Fruit fly (Drosophila melanogaster) whole organism, embryonic: Measurements from ENCODE around the gene Sodq.

Experiments used
- Antp ChIP-seq: fragments of 200-800 bp; sonication (Bioruptor generic); optimal IDR thresholded peaks from 3 replicates; lab custom pipeline; 2016; ENCODE audit warnings: missing biosample characterization, missing genetic modification characterization
- Asciz ChIP-seq: fragments of 200-800 bp; sonication (Bioruptor generic); optimal IDR thresholded peaks from 2 replicates; lab custom pipeline; 2017; ENCODE audit warnings: missing biosample characterization, mild to moderate bottlenecking, missing genetic modification characterization, missing genetic modification reagents
- CG11504 ChIP-seq: fragments of 200-800 bp; sonication (Bioruptor generic); optimal IDR thresholded peaks from 3 replicates; lab custom pipeline; 2019; ENCODE audit warnings: missing biosample characterization, mild to moderate bottlenecking, missing genetic modification characterization, moderate library complexity
- CG12942 ChIP-seq: fragments of 200-800 bp; sonication (Bioruptor generic); optimal IDR thresholded peaks from 3 replicates; lab custom pipeline; 2016; ENCODE audit warnings: missing biosample characterization, missing genetic modification characterization
- CG14710 ChIP-seq: fragments of 200-800 bp; sonication (Bioruptor generic); optimal IDR thresholded peaks from 3 replicates; lab custom pipeline; 2019; ENCODE audit warnings: missing biosample characterization, mild to moderate bottlenecking, missing genetic modification characterization, moderate library complexity
- CG14965 ChIP-seq: fragments of 200-800 bp; sonication (Bioruptor generic); optimal IDR thresholded peaks from 2 replicates; lab custom pipeline; 2016; ENCODE audit warnings: missing biosample characterization, missing genetic modification characterization, borderline replicate concordance
- CG15696 ChIP-seq: fragments of 200-800 bp; sonication (Bioruptor generic); optimal IDR thresholded peaks from 2 replicates; lab custom pipeline; 2019; ENCODE audit warnings: missing biosample characterization, mild to moderate bottlenecking, missing genetic modification characterization, moderate library complexity
- CG1647 ChIP-seq: fragments of 200-800 bp; sonication (Bioruptor generic); optimal IDR thresholded peaks from 3 replicates; lab custom pipeline; 2016; ENCODE audit warnings: missing biosample characterization, missing genetic modification characterization
- CG18619 ChIP-seq: fragments of 200-800 bp; sonication (Bioruptor generic); optimal IDR thresholded peaks from 3 replicates; lab custom pipeline; 2017; ENCODE audit warnings: missing biosample characterization, mild to moderate bottlenecking, missing genetic modification characterization
- CG3065 ChIP-seq: fragments of 200-800 bp; sonication (Bioruptor generic); optimal IDR thresholded peaks from 2 replicates; lab custom pipeline; 2016; ENCODE audit warnings: missing biosample characterization, missing genetic modification characterization
- CG3281 ChIP-seq: fragments of 200-800 bp; sonication (Bioruptor generic); optimal IDR thresholded peaks from 3 replicates; lab custom pipeline; 2017; ENCODE audit warnings: missing biosample characterization, mild to moderate bottlenecking, missing genetic modification characterization
- CG33557 ChIP-seq: fragments of 200-800 bp; sonication (Bioruptor generic); optimal IDR thresholded peaks from 2 replicates; lab custom pipeline; 2019; ENCODE audit warnings: missing biosample characterization, mild to moderate bottlenecking, missing genetic modification characterization, moderate library complexity
- CG4360 ChIP-seq: fragments of 200-800 bp; sonication (Bioruptor generic); IDR thresholded peaks from 2 replicates; pipeline ENCODE4 v1.3.6; 2022; ENCODE audit warnings: missing biosample characterization, missing genetic modification characterization
- CG6854 ChIP-seq: fragments of 200-800 bp; sonication (Bioruptor generic); optimal IDR thresholded peaks from 3 replicates; lab custom pipeline; 2017; ENCODE audit warnings: missing biosample characterization, mild to moderate bottlenecking, missing genetic modification characterization
- CG7357 ChIP-seq: fragments of 200-800 bp; sonication (Bioruptor generic); IDR thresholded peaks from 3 replicates; pipeline ENCODE4 v1.3.6; 2022; ENCODE audit warnings: missing biosample characterization, missing genetic modification characterization
- CG8089 ChIP-seq: fragments of 200-800 bp; sonication (Bioruptor generic); optimal IDR thresholded peaks from 3 replicates; lab custom pipeline; 2016; ENCODE audit warnings: missing biosample characterization, missing genetic modification characterization
- CG8478 ChIP-seq: fragments of >200 bp; optimal IDR thresholded peaks from 2 replicates; lab custom pipeline; 2018
- CG8924 ChIP-seq: fragments of 200-800 bp; optimal IDR thresholded peaks from 3 replicates; lab custom pipeline; 2019; ENCODE audit warnings: missing biosample characterization, mild to moderate bottlenecking, missing genetic modification characterization, moderate library complexity
- CG9727 ChIP-seq: fragments of 200-800 bp; sonication (Bioruptor generic); optimal IDR thresholded peaks from 3 replicates; lab custom pipeline; 2017; ENCODE audit warnings: missing biosample characterization, mild to moderate bottlenecking, missing genetic modification characterization
- Dad ChIP-seq: fragments of 200-800 bp; sonication (Bioruptor generic); optimal IDR thresholded peaks from 3 replicates; lab custom pipeline; 2016; ENCODE audit warnings: missing biosample characterization, missing genetic modification characterization
- ERR ChIP-seq: fragments of 200-800 bp; sonication (Bioruptor generic); optimal IDR thresholded peaks from 2 replicates; lab custom pipeline; 2016; ENCODE audit warnings: missing biosample characterization, missing genetic modification characterization
- Eip74EF ChIP-seq, 2 experiments: fragments of 200-800 bp in 1 of 2; fragments of >200 bp in 1 of 2; sonication (Bioruptor generic) in 1 of 2; optimal IDR thresholded peaks; 2 replicates each; lab custom pipeline; 2017 to 2019; ENCODE audit warnings: missing biosample characterization in 2 of 2, missing genetic modification characterization in 2 of 2, mild to moderate bottlenecking in 1 of 2, moderate library complexity in 1 of 2
- HLHmδ ChIP-seq: fragments of 200-800 bp; sonication (Bioruptor generic); optimal IDR thresholded peaks from 2 replicates; lab custom pipeline; 2018; ENCODE audit warnings: missing biosample characterization, mild to moderate bottlenecking, missing genetic modification characterization, moderate library complexity
- Lhr ChIP-seq: fragments of 200-800 bp; sonication (Bioruptor generic); optimal IDR thresholded peaks from 3 replicates; lab custom pipeline; 2017; ENCODE audit warnings: mild to moderate bottlenecking, missing biosample characterization, missing genetic modification reagents, missing genetic modification characterization
- MTF-1 ChIP-seq: fragments of 200-800 bp; sonication (Bioruptor generic); optimal IDR thresholded peaks from 2 replicates; lab custom pipeline; 2018; ENCODE audit warnings: missing biosample characterization, mild to moderate bottlenecking, missing genetic modification characterization, borderline replicate concordance
- Med ChIP-seq: fragments of 200-800 bp; sonication (Bioruptor generic); peaks from one replicate; lab custom pipeline; 2016; ENCODE audit warnings: missing biosample characterization, missing genetic modification characterization, mild to moderate bottlenecking, inconsistent platforms, moderate library complexity
- NC2β ChIP-seq: fragments of 200-800 bp; sonication (Bioruptor generic); optimal IDR thresholded peaks from 2 replicates; lab custom pipeline; 2016; ENCODE audit warnings: missing biosample characterization, missing genetic modification characterization
- NK7.1 ChIP-seq: fragments of 200-800 bp; sonication (Bioruptor generic); optimal IDR thresholded peaks from 3 replicates; lab custom pipeline; 2016; ENCODE audit warnings: missing biosample characterization, missing genetic modification characterization
- Optix ChIP-seq: fragments of 200-800 bp; sonication (Bioruptor generic); IDR thresholded peaks from 3 replicates; pipeline ENCODE4 v1.3.6; 2022; ENCODE audit warnings: missing biosample characterization, missing genetic modification characterization
- Ravus ChIP-seq: fragments of 200-800 bp; sonication (Bioruptor generic); IDR thresholded peaks from 2 replicates; pipeline ENCODE4 v1.3.6; 2022; ENCODE audit warnings: missing biosample characterization, missing genetic modification characterization
- Sry-β ChIP-seq: fragments of 200-800 bp; sonication (Bioruptor generic); optimal IDR thresholded peaks from 2 replicates; lab custom pipeline; 2018; ENCODE audit warnings: missing biosample characterization, mild to moderate bottlenecking, missing genetic modification characterization, moderate library complexity
- Xrp1 ChIP-seq: fragments of 200-800 bp; sonication (Bioruptor generic); IDR thresholded peaks from 2 replicates; pipeline ENCODE4 v1.3.6; 2022; ENCODE audit warnings: missing biosample characterization, missing genetic modification characterization
- chif ChIP-seq, 2 experiments: fragments of 200-800 bp; sonication (Bioruptor generic); optimal IDR thresholded peaks; 3 replicates each; lab custom pipeline; 2016; ENCODE audit warnings: missing biosample characterization in 2 of 2, missing genetic modification characterization in 2 of 2
- chinmo ChIP-seq: fragments of 200-800 bp; sonication (Bioruptor generic); IDR thresholded peaks from 4 replicates; pipeline ENCODE4 v1.3.6; 2022; ENCODE audit warnings: missing biosample characterization, missing genetic modification characterization; ENCODE audit not compliant: partially characterized antibody
- chn ChIP-seq: fragments of 200-800 bp; sonication (Bioruptor generic); optimal IDR thresholded peaks from 2 replicates; lab custom pipeline; 2016; ENCODE audit warnings: missing biosample characterization, missing genetic modification characterization
- ci ChIP-seq: fragments of 200-800 bp; sonication (Bioruptor generic); IDR thresholded peaks from 3 replicates; pipeline ENCODE4 v1.3.6; 2022; ENCODE audit warnings: missing biosample characterization, missing genetic modification characterization
- crp ChIP-seq, 2 experiments: fragments of 200-800 bp; sonication (Bioruptor generic); optimal IDR thresholded peaks; 2 replicates in 1 of 2; 3 replicates in 1 of 2; lab custom pipeline; 2017; ENCODE audit warnings: missing biosample characterization in 2 of 2, missing genetic modification characterization in 2 of 2, mild to moderate bottlenecking in 1 of 2, moderate library complexity in 1 of 2
- fd102C ChIP-seq: fragments of 200-800 bp; sonication (Bioruptor generic); optimal IDR thresholded peaks from 2 replicates; lab custom pipeline; 2018; ENCODE audit warnings: missing biosample characterization, mild to moderate bottlenecking, missing genetic modification characterization, moderate library complexity
- nau ChIP-seq: fragments of 200-800 bp; sonication (Bioruptor generic); optimal IDR thresholded peaks from 3 replicates; lab custom pipeline; 2017; ENCODE audit warnings: missing biosample characterization, mild to moderate bottlenecking, missing genetic modification characterization, missing genetic modification reagents
- pnt ChIP-seq: fragments of 200-800 bp; sonication (Bioruptor generic); optimal IDR thresholded peaks from 3 replicates; lab custom pipeline; 2016; ENCODE audit warnings: missing biosample characterization, missing genetic modification characterization
- run ChIP-seq: fragments of 200-800 bp; sonication (Bioruptor generic); optimal IDR thresholded peaks from 3 replicates; lab custom pipeline; 2018; ENCODE audit warnings: missing biosample characterization, mild to moderate bottlenecking, missing genetic modification characterization
- schlank ChIP-seq: fragments of 200-800 bp; sonication (Bioruptor generic); optimal IDR thresholded peaks from 2 replicates; lab custom pipeline; 2018; ENCODE audit warnings: missing biosample characterization, mild to moderate bottlenecking, missing genetic modification characterization
- sima ChIP-seq: fragments of 200-800 bp; sonication (Bioruptor generic); optimal IDR thresholded peaks from 2 replicates; lab custom pipeline; 2016; ENCODE audit warnings: missing biosample characterization, missing genetic modification characterization
- so ChIP-seq: fragments of 200-800 bp; sonication (Bioruptor generic); IDR thresholded peaks from 3 replicates; pipeline ENCODE4 v1.3.6; 2022; ENCODE audit warnings: missing biosample characterization, missing genetic modification characterization
- tin ChIP-seq: fragments of 200-800 bp; sonication (Bioruptor generic); optimal IDR thresholded peaks from 3 replicates; lab custom pipeline; 2016; ENCODE audit warnings: missing biosample characterization, missing genetic modification characterization
- trh ChIP-seq: fragments of 200-800 bp; sonication (Bioruptor generic); optimal IDR thresholded peaks from 2 replicates; lab custom pipeline; 2016; ENCODE audit warnings: missing biosample characterization, missing genetic modification characterization
- twi ChIP-seq: fragments of 200-800 bp; optimal IDR thresholded peaks from 2 replicates; lab custom pipeline; 2019; ENCODE audit warnings: missing biosample characterization, mild to moderate bottlenecking, missing genetic modification characterization, moderate library complexity
- yki ChIP-seq: fragments of >200 bp; optimal IDR thresholded peaks from 3 replicates; lab custom pipeline; 2018
- zen ChIP-seq: fragments of 200-800 bp; sonication (Bioruptor generic); optimal IDR thresholded peaks from 3 replicates; lab custom pipeline; 2018; ENCODE audit warnings: missing biosample characterization, mild to moderate bottlenecking, missing genetic modification characterization, moderate library complexity
- zen2 ChIP-seq: fragments of 200-800 bp; sonication (Bioruptor generic); IDR thresholded peaks from 3 replicates; pipeline ENCODE4 v1.3.6; 2022; ENCODE audit warnings: missing biosample characterization, missing genetic modification characterization; ENCODE audit not compliant: partially characterized antibody
- zfh2 ChIP-seq: fragments of 200-800 bp; sonication (Bioruptor generic); optimal IDR thresholded peaks from 2 replicates; lab custom pipeline; 2016; ENCODE audit warnings: missing biosample characterization, missing genetic modification characterization

The Sodq gene

DNA sequence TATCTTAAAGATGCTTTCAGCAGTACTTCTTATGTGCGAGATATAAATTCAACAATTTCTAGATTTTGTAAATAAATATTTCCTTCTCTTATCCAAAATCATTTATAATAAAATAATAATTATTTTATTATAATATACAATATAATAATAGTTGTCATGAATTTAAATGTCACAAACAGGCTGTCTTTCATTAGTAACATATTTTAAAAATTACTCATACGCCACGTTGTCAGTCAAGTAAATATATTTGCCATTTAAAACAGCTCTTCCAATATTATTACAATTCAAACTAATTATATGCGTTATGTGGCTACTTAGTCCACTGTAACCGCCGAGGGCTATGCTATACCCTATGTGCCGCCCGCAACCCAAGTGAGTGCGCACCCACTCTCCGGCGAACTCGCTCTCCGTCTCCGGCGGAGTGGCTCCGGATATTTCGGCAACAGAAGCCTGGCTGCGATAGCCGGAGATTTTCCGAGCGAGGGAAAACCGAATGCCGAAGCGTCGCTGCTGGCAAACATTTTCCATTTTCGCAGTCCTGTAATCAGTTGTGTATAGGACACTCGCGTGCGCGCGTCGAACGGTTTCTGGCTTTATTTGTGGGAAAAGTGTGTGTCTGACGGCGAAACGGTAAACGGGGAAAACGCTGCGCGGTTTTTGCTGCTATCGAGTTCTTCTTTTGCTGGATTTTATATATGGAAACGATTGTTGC, 39.9 kb upstream of the Sodq start, which contains the start of gene CG5890 (continued):
- no peak for TF ChIP-seq CG3065
- no peak for TF ChIP-seq Antp (GFP tag; lab: Kevin White, UChicago)
- no peak for TF ChIP-seq NK7.1 (GFP tag; lab: Kevin White, UChicago)
- TF ChIP-seq CG6854 (GFP tag; lab: Kevin White, UChicago) = no peak
- TF ChIP-seq pnt (GFP tag; lab: Kevin White, UChicago) = no peak
- TF ChIP-seq zfh2 = no peak
- no peak for TF ChIP-seq so
- TF ChIP-seq CG7357 (GFP tag; lab: Robert Waterston, UW) = no peak
- no peak for TF ChIP-seq zen2
- no peak for TF ChIP-seq chinmo
- TF ChIP-seq Dad (GFP tag; lab: Kevin White, UChicago) = no peak
- TF ChIP-seq ERR = no peak
- no peak for TF ChIP-seq tin (GFP tag; lab: Kevin White, UChicago)
- TF ChIP-seq Asciz (GFP tag; lab: Kevin White, UChicago) = no peak
- no peak for TF ChIP-seq Ravus (GFP tag; lab: Robert Waterston, UW)
- no peak for TF ChIP-seq chif (GFP tag; optimal IDR thresholded peaks at IDR 0.05; lab: Kevin White, UChicago)
- TF ChIP-seq ci (GFP tag; lab: Robert Waterston, UW) = no peak
- TF ChIP-seq zen (tag; lab: Kevin White, UChicago) = no peak
- TF ChIP-seq Xrp1 (GFP tag; lab: Robert Waterston, UW) = no peak
- TF ChIP-seq CG9727 = peak; percentile 37
- TF ChIP-seq CG8924 (tag; lab: Kevin White, UChicago) = no peak
- no peak for TF ChIP-seq chn (GFP tag; lab: Kevin White, UChicago)
- TF ChIP-seq schlank (tag; lab: Kevin White, UChicago) = no peak
- TF ChIP-seq NC2β (GFP tag; lab: Kevin White, UChicago) = no peak
- TF ChIP-seq CG15696 (tag; lab: Kevin White, UChicago) = no peak
- TF ChIP-seq CG12942 (GFP tag; lab: Kevin White, UChicago) = no peak
- TF ChIP-seq CG18619 = peak; percentile 37
- TF ChIP-seq crp (GFP tag; optimal IDR thresholded peaks at IDR 0.05; lab: Kevin White, UChicago) = no peak
- TF ChIP-seq CG14710 (tag; lab: Kevin White, UChicago) = no peak
- TF ChIP-seq Eip74EF (GFP tag; optimal IDR thresholded peaks at IDR 0.05; lab: Kevin White, UChicago) = no peak
- TF ChIP-seq run = no peak
- TF ChIP-seq CG14965 (GFP tag; lab: Kevin White, UChicago) = no peak
- TF ChIP-seq CG4360 (GFP tag; lab: Robert Waterston, UW) = no peak
- no peak for TF ChIP-seq trh
- TF ChIP-seq fd102C (GFP tag; lab: Kevin White, UChicago) = no peak
- TF ChIP-seq Med (GFP tag; lab: Kevin White, UChicago) = no peak
- TF ChIP-seq CG33557 (GFP tag; lab: Kevin White, UChicago) = no peak
- TF ChIP-seq twi (tag; lab: Kevin White, UChicago) = no peak
- TF ChIP-seq yki (lab: Kevin White, UChicago) = no peak
- no peak for TF ChIP-seq MTF-1
- no peak for TF ChIP-seq CG8089 (GFP tag; lab: Kevin White, UChicago)
- no peak for TF ChIP-seq Lhr (GFP tag; lab: Kevin White, UChicago)
- peak; percentile 55 for TF ChIP-seq CG11504
- TF ChIP-seq HLHmδ (GFP tag; lab: Kevin White, UChicago) = no peak
- no peak for TF ChIP-seq CG8478 (lab: Kevin White, UChicago)
- no peak for TF ChIP-seq Sry-β (GFP tag; lab: Kevin White, UChicago)
- TF ChIP-seq sima (GFP tag; lab: Kevin White, UChicago) = no peak
- TF ChIP-seq CG1647 (GFP tag; lab: Kevin White, UChicago) = no peak
- peak; percentile 71 for TF ChIP-seq CG3281 (GFP tag; lab: Kevin White, UChicago)
- TF ChIP-seq Optix (GFP tag; lab: Robert Waterston, UW) = no peak
- no peak for TF ChIP-seq nau (GFP tag; lab: Kevin White, UChicago)
